Fruit fly (Drosophila melanogaster) whole organism, embryonic: ENCODE data around the gene CG1943.

ENCODE experiments used
- Abd-B ChIP-seq: fragments of 200-800 bp; sonication (Bioruptor generic); optimal IDR thresholded peaks from 2 replicates; lab custom pipeline; 2018; ENCODE audit warnings: missing biosample characterization, mild to moderate bottlenecking, missing genetic modification characterization, moderate library complexity
- Bgb ChIP-seq: fragments of 200-800 bp; sonication (Bioruptor generic); IDR thresholded peaks from 2 replicates; pipeline ENCODE4 v1.3.6; 2022; ENCODE audit warnings: missing biosample characterization, missing genetic modification characterization; ENCODE audit not compliant: partially characterized antibody
- Blimp-1 ChIP-seq: fragments of 200-800 bp; sonication (Bioruptor generic); optimal IDR thresholded peaks from 3 replicates; lab custom pipeline; 2018; ENCODE audit warnings: missing biosample characterization, missing genetic modification characterization, mild to moderate bottlenecking, moderate library complexity, missing genetic modification reagents
- C15 ChIP-seq: fragments of 200-800 bp; sonication (Bioruptor generic); IDR thresholded peaks from 3 replicates; pipeline ENCODE4 v1.3.6; 2022; ENCODE audit warnings: missing biosample characterization, missing genetic modification characterization
- CG10267 ChIP-seq: fragments of 200-800 bp; sonication (Bioruptor generic); optimal IDR thresholded peaks from 2 replicates; lab custom pipeline; 2018; ENCODE audit warnings: missing biosample characterization, mild to moderate bottlenecking, missing genetic modification characterization, moderate library complexity
- CG10654 ChIP-seq: fragments of 200-800 bp; sonication (Bioruptor generic); optimal IDR thresholded peaks from 2 replicates; lab custom pipeline; 2016; ENCODE audit warnings: missing biosample characterization, missing genetic modification characterization
- CG11504 ChIP-seq: fragments of 200-800 bp; sonication (Bioruptor generic); optimal IDR thresholded peaks from 3 replicates; lab custom pipeline; 2019; ENCODE audit warnings: missing biosample characterization, mild to moderate bottlenecking, missing genetic modification characterization, moderate library complexity
- CG12104 ChIP-seq: fragments of 200-800 bp; sonication (Bioruptor generic); optimal IDR thresholded peaks from 3 replicates; lab custom pipeline; 2016; ENCODE audit warnings: missing biosample characterization, missing genetic modification characterization
- CG1233 ChIP-seq: fragments of 200-800 bp; sonication (Bioruptor generic); optimal IDR thresholded peaks from 4 replicates; lab custom pipeline; 2018; ENCODE audit warnings: missing biosample characterization, mild to moderate bottlenecking, missing genetic modification characterization
- CG12744 ChIP-seq: fragments of 200-800 bp; sonication (Bioruptor generic); optimal IDR thresholded peaks from 2 replicates; lab custom pipeline; 2016; ENCODE audit warnings: missing biosample characterization, missing genetic modification characterization
- CG13296 ChIP-seq: fragments of 200-800 bp; sonication (Bioruptor generic); optimal IDR thresholded peaks from 3 replicates; lab custom pipeline; 2018; ENCODE audit warnings: missing biosample characterization, mild to moderate bottlenecking, missing genetic modification characterization
- CG14014 ChIP-seq: fragments of 200-800 bp; sonication (Bioruptor generic); IDR thresholded peaks from 2 replicates; pipeline ENCODE4 v1.3.6; 2022; ENCODE audit warnings: missing biosample characterization, missing genetic modification characterization
- CG14050 ChIP-seq: fragments of 200-800 bp; sonication (Bioruptor generic); IDR thresholded peaks from 3 replicates; pipeline ENCODE4 v1.3.6; 2022; ENCODE audit warnings: missing biosample characterization, missing genetic modification characterization
- CG15601 ChIP-seq: fragments of 200-800 bp; sonication (Bioruptor generic); optimal IDR thresholded peaks from 3 replicates; lab custom pipeline; 2019; ENCODE audit warnings: missing biosample characterization, mild to moderate bottlenecking, missing genetic modification characterization, moderate library complexity
- CG1602 ChIP-seq: fragments of 200-800 bp; sonication (Bioruptor generic); optimal IDR thresholded peaks from 3 replicates; lab custom pipeline; 2016; ENCODE audit warnings: missing biosample characterization, missing genetic modification characterization
- CG16813 ChIP-seq: fragments of 200-800 bp; sonication (Bioruptor generic); IDR thresholded peaks from 3 replicates; pipeline ENCODE4 v1.3.6; 2022; ENCODE audit warnings: missing biosample characterization, missing genetic modification characterization; ENCODE audit not compliant: partially characterized antibody
- CG16815 ChIP-seq: fragments of 200-800 bp; sonication (Bioruptor generic); optimal IDR thresholded peaks from 3 replicates; lab custom pipeline; 2017; ENCODE audit warnings: missing biosample characterization, mild to moderate bottlenecking, missing genetic modification characterization
- CG18476 ChIP-seq: fragments of 200-800 bp; sonication (Bioruptor generic); optimal IDR thresholded peaks from 2 replicates; lab custom pipeline; 2016; ENCODE audit warnings: missing biosample characterization, mild to moderate bottlenecking, missing genetic modification characterization
- CG34224 ChIP-seq: fragments of 200-800 bp; sonication (Bioruptor generic); IDR thresholded peaks from 3 replicates; pipeline ENCODE4 v1.3.6; 2022; ENCODE audit warnings: missing biosample characterization, missing genetic modification characterization; ENCODE audit not compliant: partially characterized antibody
- CG4707 ChIP-seq: fragments of 200-800 bp; sonication (Bioruptor generic); optimal IDR thresholded peaks from 2 replicates; lab custom pipeline; 2018; ENCODE audit warnings: missing biosample characterization, mild to moderate bottlenecking, missing genetic modification characterization, moderate library complexity
- CG6813 ChIP-seq: fragments of 200-800 bp; sonication (Bioruptor generic); optimal IDR thresholded peaks from 2 replicates; lab custom pipeline; 2017; ENCODE audit warnings: missing biosample characterization, missing genetic modification characterization, mild to moderate bottlenecking, moderate library complexity, missing genetic modification reagents
- CG8281 ChIP-seq: fragments of 200-800 bp; sonication (Bioruptor generic); optimal IDR thresholded peaks from 2 replicates; lab custom pipeline; 2018; ENCODE audit warnings: missing biosample characterization, mild to moderate bottlenecking, missing genetic modification characterization, moderate library complexity
- CG8388 ChIP-seq: fragments of 200-800 bp; sonication (Bioruptor generic); optimal IDR thresholded peaks from 2 replicates; lab custom pipeline; 2019; ENCODE audit warnings: missing biosample characterization, mild to moderate bottlenecking, missing genetic modification characterization, moderate library complexity
- D19B ChIP-seq: fragments of 200-800 bp; sonication (Bioruptor generic); optimal IDR thresholded peaks from 2 replicates; lab custom pipeline; 2017; ENCODE audit warnings: missing biosample characterization, mild to moderate bottlenecking, missing genetic modification characterization
- Dad ChIP-seq: fragments of 200-800 bp; sonication (Bioruptor generic); optimal IDR thresholded peaks from 3 replicates; lab custom pipeline; 2016; ENCODE audit warnings: missing biosample characterization, missing genetic modification characterization
- E2f1 ChIP-seq: fragments of 200-800 bp; sonication (Bioruptor generic); IDR thresholded peaks from 2 replicates; pipeline ENCODE4 v1.3.6; 2022; ENCODE audit warnings: missing biosample characterization, missing genetic modification characterization
- Ets65A ChIP-seq: fragments of 200-800 bp; sonication (Bioruptor generic); peaks from one replicate; lab custom pipeline; 2016; ENCODE audit warnings: missing biosample characterization, missing genetic modification characterization
- H15 ChIP-seq: fragments of 200-800 bp; sonication (Bioruptor generic); IDR thresholded peaks from 3 replicates; pipeline ENCODE4 v1.3.6; 2022; ENCODE audit warnings: missing biosample characterization, missing genetic modification characterization
- NFAT ChIP-seq: fragments of 200-800 bp; sonication (Bioruptor generic); IDR thresholded peaks from 2 replicates; pipeline ENCODE4 v1.3.6; 2022; ENCODE audit warnings: missing biosample characterization, missing genetic modification characterization
- Nf-YA ChIP-seq: fragments of 200-800 bp; sonication (Bioruptor generic); IDR thresholded peaks from 2 replicates; pipeline ENCODE4 v1.3.6; 2022; ENCODE audit warnings: missing biosample characterization, missing genetic modification characterization
- Sin3A ChIP-seq: fragments of >200 bp; optimal IDR thresholded peaks from 2 replicates; lab custom pipeline; 2018
- Ssrp ChIP-seq: fragments of 200-800 bp; sonication (Bioruptor generic); optimal IDR thresholded peaks from 2 replicates; lab custom pipeline; 2018; ENCODE audit warnings: missing biosample characterization, mild to moderate bottlenecking, missing genetic modification characterization, moderate library complexity
- Stat92E ChIP-seq, 3 experiments: fragments of >200 bp in 2 of 3; fragments of 200-800 bp in 1 of 3; sonication (Bioruptor generic) in 1 of 3; optimal IDR thresholded peaks; 2 replicates each; lab custom pipeline; 2017 to 2019; ENCODE audit warnings: missing biosample characterization in 3 of 3, missing genetic modification characterization in 3 of 3, mild to moderate bottlenecking in 1 of 3, moderate library complexity in 1 of 3
- cad ChIP-seq: fragments of >200 bp; optimal IDR thresholded peaks from 2 replicates; lab custom pipeline; 2017; ENCODE audit warnings: missing biosample characterization, missing genetic modification characterization
- caup ChIP-seq: fragments of 200-800 bp; sonication (Bioruptor generic); optimal IDR thresholded peaks from 3 replicates; lab custom pipeline; 2017; ENCODE audit warnings: missing biosample characterization, mild to moderate bottlenecking, missing genetic modification characterization, moderate library complexity; ENCODE audit not compliant: severe bottlenecking
- crol ChIP-seq: fragments of 200-800 bp; sonication (Bioruptor generic); IDR thresholded peaks from 2 replicates; pipeline ENCODE4 v1.3.6; 2022; ENCODE audit warnings: missing biosample characterization, missing genetic modification characterization
- dmrt99B ChIP-seq: fragments of 200-800 bp; sonication (Bioruptor generic); optimal IDR thresholded peaks from 2 replicates; lab custom pipeline; 2018; ENCODE audit warnings: missing biosample characterization, mild to moderate bottlenecking, missing genetic modification characterization, moderate library complexity
- emc ChIP-seq: fragments of 200-800 bp; sonication (Bioruptor generic); optimal IDR thresholded peaks from 2 replicates; lab custom pipeline; 2016; ENCODE audit warnings: missing biosample characterization, missing genetic modification characterization
- fd96Cb ChIP-seq: fragments of 200-800 bp; sonication (Bioruptor generic); optimal IDR thresholded peaks from 2 replicates; lab custom pipeline; 2018; ENCODE audit warnings: missing biosample characterization, mild to moderate bottlenecking, missing genetic modification characterization, moderate library complexity
- ftz-f1 ChIP-seq: fragments of 200-800 bp; sonication (Bioruptor generic); optimal IDR thresholded peaks from 2 replicates; lab custom pipeline; 2016; ENCODE audit warnings: missing biosample characterization, missing genetic modification characterization
- fu2 ChIP-seq: fragments of 200-800 bp; sonication (Bioruptor generic); optimal IDR thresholded peaks from 2 replicates; lab custom pipeline; 2016; ENCODE audit warnings: missing biosample characterization, missing genetic modification characterization
- grn ChIP-seq: fragments of 200-800 bp; sonication (Bioruptor generic); optimal IDR thresholded peaks from 3 replicates; lab custom pipeline; 2017; ENCODE audit warnings: missing biosample characterization, missing genetic modification characterization
- hbn ChIP-seq: fragments of 200-800 bp; sonication (Bioruptor generic); IDR thresholded peaks from 2 replicates; pipeline ENCODE4 v1.3.6; 2022; ENCODE audit warnings: missing biosample characterization, missing genetic modification characterization; ENCODE audit not compliant: partially characterized antibody
- run ChIP-seq: fragments of 200-800 bp; sonication (Bioruptor generic); optimal IDR thresholded peaks from 3 replicates; lab custom pipeline; 2018; ENCODE audit warnings: missing biosample characterization, mild to moderate bottlenecking, missing genetic modification characterization
- slou ChIP-seq: fragments of 200-800 bp; sonication (Bioruptor generic); optimal IDR thresholded peaks from 3 replicates; lab custom pipeline; 2016; ENCODE audit warnings: missing biosample characterization, missing genetic modification characterization
- tll ChIP-seq, 2 experiments: fragments of 200-800 bp in 1 of 2; fragments of >200 bp in 1 of 2; sonication (Bioruptor generic) in 1 of 2; optimal IDR thresholded peaks; 2 replicates each; lab custom pipeline; 2017 to 2019; ENCODE audit warnings: missing biosample characterization in 2 of 2, missing genetic modification characterization in 2 of 2, mild to moderate bottlenecking in 1 of 2, moderate library complexity in 1 of 2
- ttk ChIP-seq: fragments of 200-800 bp; sonication (Bioruptor generic); IDR thresholded peaks from 2 replicates; pipeline ENCODE4 v2.1.2; 2022; ENCODE audit warnings: missing biosample characterization, missing genetic modification characterization
- tup ChIP-seq: fragments of 200-800 bp; sonication (Bioruptor generic); optimal IDR thresholded peaks from 2 replicates; lab custom pipeline; 2016; ENCODE audit warnings: missing biosample characterization, mild to moderate bottlenecking, missing genetic modification characterization, moderate library complexity
- tx ChIP-seq: fragments of 200-800 bp; sonication (Bioruptor generic); optimal IDR thresholded peaks from 2 replicates; lab custom pipeline; 2016; ENCODE audit warnings: missing biosample characterization, missing genetic modification characterization
- vvl ChIP-seq: fragments of 200-800 bp; sonication (Bioruptor generic); IDR thresholded peaks from 2 replicates; pipeline ENCODE4 v1.3.6; 2022; ENCODE audit warnings: missing biosample characterization, missing genetic modification characterization

The CG1943 gene

DNA sequence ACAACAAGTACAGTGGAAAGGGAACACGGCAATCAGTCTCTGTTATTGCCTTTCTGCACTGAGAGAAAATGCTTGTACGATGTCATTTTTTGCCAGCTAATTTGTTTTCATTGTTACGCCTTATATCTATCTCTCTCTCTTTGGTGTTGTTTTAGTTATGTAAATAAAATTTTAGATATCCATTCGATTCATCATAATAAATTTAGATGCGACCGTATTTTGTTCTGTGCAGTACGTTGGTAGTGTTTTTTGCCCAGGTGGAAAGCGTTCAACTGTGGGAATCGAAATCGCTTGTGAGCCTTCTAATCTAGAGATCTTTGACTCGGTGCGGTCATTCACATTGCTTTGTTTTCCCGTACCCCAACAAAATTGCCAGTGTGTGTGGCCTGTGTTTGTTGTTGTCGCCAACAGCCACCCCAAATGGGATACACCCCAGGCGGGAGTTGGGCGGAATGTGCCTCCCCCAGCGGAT lies 1.1 kb downstream of the CG1943 start (continued):
- TF ChIP-seq CG10654 (GFP tag; lab: Kevin White, UChicago) (peak; percentile 86), CG8388 (GFP tag; lab: Kevin White, UChicago) (peak; percentile 84), Abd-B (GFP tag; lab: Kevin White, UChicago) (peak; percentile 85), CG1233 (GFP tag; lab: Kevin White, UChicago) (peak; percentile 86), Bgb (GFP tag; lab: Robert Waterston, UW) (no peak), run (peak; percentile 70), D19B (peak; percentile 75), CG34224 (GFP tag; lab: Robert Waterston, UW) (no peak), CG12104 (peak; percentile 87), dmrt99B (tag; lab: Kevin White, UChicago) (peak; percentile 94), CG12744 (GFP tag; lab: Kevin White, UChicago) (peak; percentile 88), CG11504 (tag; lab: Kevin White, UChicago) (peak; percentile 94), grn (GFP tag; lab: Kevin White, UChicago) (peak; percentile 93), CG16813 (no peak), tx (peak; percentile 89), Ssrp (tag; lab: Kevin White, UChicago) (peak; percentile 88), C15 (no peak), ftz-f1 (no peak), fu2 (GFP tag; lab: Kevin White, UChicago) (peak; percentile 91), CG10267 (tag; lab: Kevin White, UChicago) (peak; percentile 83), CG8281 (tag; lab: Kevin White, UChicago) (peak; percentile 65), CG14050 (no peak), vvl (GFP tag; lab: Robert Waterston, UW) (no peak), ttk (GFP tag; lab: Robert Waterston, UW) (no peak), CG15601 (tag; lab: Kevin White, UChicago) (peak; percentile 76), cad (GFP tag; lab: Kevin White, UChicago) (no peak), Sin3A (lab: Kevin White, UChicago) (no peak), crol (GFP tag; lab: Robert Waterston, UW) (no peak), CG4707 (GFP tag; lab: Kevin White, UChicago) (peak; percentile 80), CG1602 (GFP tag; lab: Kevin White, UChicago) (peak; percentile 82), CG13296 (peak; percentile 88), Ets65A (GFP tag; lab: Kevin White, UChicago) (peak; percentile 99), Dad (GFP tag; lab: Kevin White, UChicago) (peak; percentile 86), tll (GFP tag; optimal IDR thresholded peaks at IDR 0.05; lab: Kevin White, UChicago) (peak; percentile 21 to 84), NFAT (GFP tag; lab: Robert Waterston, UW) (no peak), E2f1 (GFP tag; lab: Robert Waterston, UW) (no peak), CG16815 (peak; percentile 78), slou (GFP tag; lab: Kevin White, UChicago) (peak; percentile 71), Stat92E (GFP tag; optimal IDR thresholded peaks at IDR 0.05; lab: Kevin White, UChicago) (peak in 1 of 3 experiments; percentile 62), CG18476 (GFP tag; lab: Kevin White, UChicago) (peak; percentile 89), Nf-YA (no peak), caup (GFP tag; lab: Kevin White, UChicago) (peak; percentile 92), emc (peak; percentile 75), tup (GFP tag; lab: Kevin White, UChicago) (peak; percentile 67), Blimp-1 (GFP tag; lab: Kevin White, UChicago) (peak; percentile 88), H15 (GFP tag; lab: Robert Waterston, UW) (no peak), CG14014 (GFP tag; lab: Robert Waterston, UW) (no peak), fd96Cb (tag; lab: Kevin White, UChicago) (peak; percentile 87), hbn (GFP tag; lab: Robert Waterston, UW) (no peak), CG6813 (peak; percentile 87)
